Worm (Caenorhabditis elegans): ENCODE results near the gene stg-1.

DNA sequence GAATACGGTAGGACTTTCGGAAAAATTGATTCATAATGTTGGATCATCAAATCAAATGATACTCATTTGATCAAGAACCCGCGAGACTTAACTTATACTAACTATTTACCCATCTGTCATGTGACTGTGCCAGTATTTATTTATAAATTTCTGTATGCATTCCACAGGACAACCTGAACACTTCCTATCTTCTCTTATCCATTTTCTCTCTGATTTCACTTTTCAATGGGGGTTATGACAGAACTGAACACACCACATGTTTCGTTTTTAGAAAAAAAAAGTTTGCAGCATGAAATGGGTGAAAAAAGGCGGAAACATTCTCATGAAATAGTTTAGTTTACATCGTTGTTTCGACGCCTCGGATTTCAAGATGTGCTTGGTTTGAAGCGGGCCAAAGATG lies 42.9 kb downstream of the stg-1 start:
- no peak for TF ChIP-seq unc-130 (tag; optimal IDR thresholded peaks at IDR 0.05)
- TF ChIP-seq pag-3 (tag; optimal IDR thresholded peaks at IDR 0.05; ENCODE audit: borderline replicate concordance, insufficient read depth), result no peak
- no peak for TF ChIP-seq elt-2 (tag; optimal IDR thresholded peaks at IDR 0.05)
- TF ChIP-seq lir-3 (tag; optimal IDR thresholded peaks at IDR 0.05; ENCODE audit: poor library complexity), result no peak
- no peak for TF ChIP-seq snu-23 (GFP tag; optimal IDR thresholded peaks at IDR 0.05)
- TF ChIP-seq ceh-82 (tag; optimal IDR thresholded peaks at IDR 0.05), result no peak
- TF ChIP-seq zag-1 (tag; optimal IDR thresholded peaks at IDR 0.05), result no peak
- TF ChIP-seq nhr-77 (tag; optimal IDR thresholded peaks at IDR 0.05), result no peak
- no peak for TF ChIP-seq nhr-85 (tag)
- TF ChIP-seq lin-15B (tag; optimal IDR thresholded peaks at IDR 0.05), result no peak
- TF ChIP-seq jun-1 (tag; optimal IDR thresholded peaks at IDR 0.05), result no peak

All from whole organism, L1 larva.